Worm (Caenorhabditis elegans) whole organism, L2 larva: ENCODE data around the gene F17H10.2.

Experiments used
- F13H6.1 ChIP-seq: sonication (generic microtip); optimal IDR thresholded peaks from 2 replicates; lab custom pipeline; 2016; ENCODE audit warnings: missing genetic modification characterization, missing compliant biosample characterization
- R02D3.7 ChIP-seq: fragments of 150-350 bp; optimal IDR thresholded peaks from 2 replicates; lab custom pipeline; 2014; ENCODE audit warnings: missing biosample characterization, missing genetic modification characterization
- ZK546.5 ChIP-seq: sonication (generic microtip); optimal IDR thresholded peaks from 2 replicates; lab custom pipeline; 2017; ENCODE audit warnings: missing biosample characterization, missing genetic modification characterization
- alr-1 ChIP-seq: fragments of 150-350 bp; optimal IDR thresholded peaks from 2 replicates; lab custom pipeline; 2014; ENCODE audit warnings: missing biosample characterization, missing genetic modification characterization
- aly-2 ChIP-seq: fragments of 150-350 bp; optimal IDR thresholded peaks from 2 replicates; lab custom pipeline; 2014; ENCODE audit warnings: missing biosample characterization, missing genetic modification characterization
- blmp-1 ChIP-seq: sonication (generic microtip); optimal IDR thresholded peaks from 2 replicates; lab custom pipeline; 2017; ENCODE audit warnings: missing genetic modification characterization, mild to moderate bottlenecking, missing compliant biosample characterization, antibody characterized with exemption, moderate library complexity; ENCODE audit not compliant: insufficient read depth
- ceh-16 ChIP-seq: fragments of 150-350 bp; optimal IDR thresholded peaks from 2 replicates; lab custom pipeline; 2014; ENCODE audit warnings: missing biosample characterization, missing genetic modification characterization
- ceh-82 ChIP-seq: fragments of 150-350 bp; optimal IDR thresholded peaks from 2 replicates; lab custom pipeline; 2014; ENCODE audit warnings: missing biosample characterization, missing genetic modification characterization
- crh-2 ChIP-seq: sonication (generic microtip); optimal IDR thresholded peaks from 2 replicates; lab custom pipeline; 2017; ENCODE audit warnings: missing biosample characterization, missing genetic modification characterization
- egl-27 ChIP-seq: sonication (generic microtip); optimal IDR thresholded peaks from 3 replicates; lab custom pipeline; 2017; ENCODE audit warnings: missing biosample characterization, missing genetic modification reagents, missing genetic modification characterization
- fos-1 ChIP-seq: fragments of 150-350 bp; optimal IDR thresholded peaks from 2 replicates; lab custom pipeline; 2014; ENCODE audit warnings: missing biosample characterization, missing genetic modification characterization
- gmeb-1 ChIP-seq: fragments of 150-350 bp; optimal IDR thresholded peaks from 2 replicates; lab custom pipeline; 2014; ENCODE audit warnings: missing biosample characterization, missing genetic modification characterization
- lin-11 ChIP-seq: fragments of 150-350 bp; sonication (generic microtip); optimal IDR thresholded peaks from 2 replicates; lab custom pipeline; 2014; ENCODE audit warnings: missing biosample characterization, missing genetic modification characterization, inconsistent platforms, mixed read lengths
- lin-13 ChIP-seq: fragments of 150-350 bp; optimal IDR thresholded peaks from 2 replicates; lab custom pipeline; 2014; ENCODE audit warnings: missing biosample characterization, missing genetic modification reagents, missing genetic modification characterization
- lin-39 ChIP-seq: fragments of 150-350 bp; optimal IDR thresholded peaks from 2 replicates; lab custom pipeline; 2014; ENCODE audit warnings: missing biosample characterization, missing genetic modification reagents, missing genetic modification characterization
- mdl-1 ChIP-seq, 2 experiments: fragments of 150-350 bp in 1 of 2; sonication (generic microtip) in 1 of 2; optimal IDR thresholded peaks; 2 replicates each; lab custom pipeline; 2017; ENCODE audit warnings: missing biosample characterization in 2 of 2, missing genetic modification characterization in 2 of 2
- nhr-10 ChIP-seq: sonication (generic microtip); optimal IDR thresholded peaks from 2 replicates; lab custom pipeline; 2017; ENCODE audit warnings: missing biosample characterization, missing genetic modification characterization
- nhr-11 ChIP-seq: fragments of 150-350 bp; optimal IDR thresholded peaks from 2 replicates; lab custom pipeline; 2014; ENCODE audit warnings: missing biosample characterization, missing genetic modification characterization
- nhr-12 ChIP-seq: fragments of 150-350 bp; optimal IDR thresholded peaks from 2 replicates; lab custom pipeline; 2014; ENCODE audit warnings: missing biosample characterization, missing genetic modification characterization
- nhr-129 ChIP-seq: fragments of 150-350 bp; optimal IDR thresholded peaks from 2 replicates; lab custom pipeline; 2014; ENCODE audit warnings: missing biosample characterization, missing genetic modification characterization
- nhr-21 ChIP-seq: fragments of 150-350 bp; optimal IDR thresholded peaks from 2 replicates; lab custom pipeline; 2014; ENCODE audit warnings: missing biosample characterization, missing genetic modification characterization
- nhr-23 ChIP-seq: fragments of 150-350 bp; optimal IDR thresholded peaks from 2 replicates; lab custom pipeline; 2014; ENCODE audit warnings: missing biosample characterization, missing genetic modification reagents, missing genetic modification characterization
- nhr-25 ChIP-seq: fragments of 150-350 bp; sonication (generic microtip); optimal IDR thresholded peaks from 3 replicates; lab custom pipeline; 2014; ENCODE audit warnings: missing biosample characterization, missing genetic modification characterization
- nhr-6 ChIP-seq: fragments of 150-350 bp; optimal IDR thresholded peaks from 2 replicates; lab custom pipeline; 2014; ENCODE audit warnings: missing biosample characterization, missing genetic modification characterization
- nhr-77 ChIP-seq: fragments of 150-350 bp; optimal IDR thresholded peaks from 2 replicates; lab custom pipeline; 2014; ENCODE audit warnings: missing biosample characterization, missing genetic modification characterization
- peb-1 ChIP-seq: fragments of 150-350 bp; optimal IDR thresholded peaks from 2 replicates; lab custom pipeline; 2014; ENCODE audit warnings: missing biosample characterization, missing genetic modification characterization
- sem-4 ChIP-seq: fragments of 150-350 bp; optimal IDR thresholded peaks from 2 replicates; lab custom pipeline; 2014; ENCODE audit warnings: missing biosample characterization, missing genetic modification reagents, missing genetic modification characterization
- sma-3 ChIP-seq: sonication (generic microtip); optimal IDR thresholded peaks from 2 replicates; lab custom pipeline; 2016; ENCODE audit warnings: missing genetic modification reagents, missing genetic modification characterization, missing compliant biosample characterization
- sma-9 ChIP-seq, 2 experiments: fragments of 150-350 bp in 1 of 2; sonication (generic microtip) in 1 of 2; optimal IDR thresholded peaks; 2 replicates each; lab custom pipeline; 2014 to 2016; ENCODE audit warnings: missing genetic modification characterization in 2 of 2, mild to moderate bottlenecking in 1 of 2, missing biosample characterization in 1 of 2, missing compliant biosample characterization in 1 of 2, missing genetic modification reagents in 1 of 2, moderate library complexity in 1 of 2
- snpc-4 ChIP-seq: fragments of 150-350 bp; optimal IDR thresholded peaks from 2 replicates; lab custom pipeline; 2014; ENCODE audit warnings: missing biosample characterization, missing genetic modification characterization
- unc-39 ChIP-seq: fragments of 150-350 bp; optimal IDR thresholded peaks from 2 replicates; lab custom pipeline; 2014; ENCODE audit warnings: missing biosample characterization, missing genetic modification characterization
- unc-55 ChIP-seq: fragments of 150-350 bp; sonication (generic microtip); optimal IDR thresholded peaks from 3 replicates; lab custom pipeline; 2014; ENCODE audit warnings: missing biosample characterization, missing genetic modification reagents, missing genetic modification characterization
- zag-1 ChIP-seq: fragments of 150-350 bp; optimal IDR thresholded peaks from 2 replicates; lab custom pipeline; 2014; ENCODE audit warnings: missing biosample characterization, missing genetic modification characterization
- ztf-1 ChIP-seq: fragments of 200-800 bp; sonication (Bioruptor generic); conservative IDR thresholded peaks from 2 replicates; pipeline ENCODE4 v1.3.6; 2022; ENCODE audit warnings: missing genetic modification characterization, missing compliant biosample characterization
- ztf-11 ChIP-seq: sonication (generic microtip); optimal IDR thresholded peaks from 2 replicates; lab custom pipeline; 2017; ENCODE audit warnings: missing biosample characterization, missing genetic modification characterization
- ztf-4 ChIP-seq: fragments of 150-350 bp; optimal IDR thresholded peaks from 2 replicates; lab custom pipeline; 2014; ENCODE audit warnings: missing biosample characterization, missing genetic modification characterization

The F17H10.2 gene

ce11 chrX:13159890-13160289, 46.3 kb downstream of the F17H10.2 start:
- peak; percentile 16 for TF ChIP-seq nhr-129 (tag; lab: Kevin White, UChicago)
- no peak for TF ChIP-seq ZK546.5 (tag; lab: Kevin White, UChicago)
- TF ChIP-seq nhr-25 (tag; lab: Kevin White, UChicago), result peak; percentile 42
- TF ChIP-seq nhr-10, result no peak
- peak; percentile 13 for TF ChIP-seq fos-1 (tag; lab: Kevin White, UChicago)
- no peak for TF ChIP-seq R02D3.7 (tag; lab: Kevin White, UChicago)
- TF ChIP-seq gmeb-1, result no peak

- TF ChIP-seq nhr-12 (tag; lab: Kevin White, UChicago) (no peak), ztf-4 (tag; lab: Kevin White, UChicago) (no peak), nhr-23 (no peak)
Measured at ce11 chrX:13161778-13162177, 48.2 kb downstream of the F17H10.2 start.

- TF ChIP-seq mdl-1 (tag; optimal IDR thresholded peaks at IDR 0.05; lab: Kevin White, UChicago), result no peak
- no peak for TF ChIP-seq ztf-4 (tag; lab: Kevin White, UChicago)
- no peak for TF ChIP-seq alr-1 (tag; lab: Kevin White, UChicago)
- TF ChIP-seq unc-55 (GFP tag; lab: Kevin White, UChicago), result no peak
- peak; percentile 10 for TF ChIP-seq sma-9 (GFP tag; optimal IDR thresholded peaks at IDR 0.05; lab: Kevin White, UChicago)
- no peak for TF ChIP-seq sma-9 (tag; optimal IDR thresholded peaks at IDR 0.05; lab: Kevin White, UChicago)
- no peak for TF ChIP-seq nhr-10
- TF ChIP-seq lin-11 (tag; lab: Kevin White, UChicago), result no peak
- no peak for TF ChIP-seq zag-1 (tag; lab: Kevin White, UChicago)
- no peak for TF ChIP-seq nhr-12 (tag; lab: Kevin White, UChicago)
- no peak for TF ChIP-seq sma-3
- TF ChIP-seq ztf-1 (GFP tag; lab: Robert Waterston, UW), result no peak
- no peak for TF ChIP-seq crh-2 (tag; lab: Kevin White, UChicago)
- peak; percentile 59 for TF ChIP-seq fos-1 (tag; lab: Kevin White, UChicago)
- no peak for TF ChIP-seq lin-13 (GFP tag; lab: Kevin White, UChicago)
- TF ChIP-seq lin-39 (tag; lab: Kevin White, UChicago), result no peak
- no peak for TF ChIP-seq unc-39 (tag; lab: Kevin White, UChicago)
- no peak for TF ChIP-seq R02D3.7 (tag; lab: Kevin White, UChicago)
- no peak for TF ChIP-seq nhr-21 (tag; lab: Kevin White, UChicago)
- no peak for TF ChIP-seq gmeb-1
- TF ChIP-seq nhr-77 (tag; lab: Kevin White, UChicago), result no peak
- TF ChIP-seq aly-2 (tag; lab: Kevin White, UChicago), result no peak
- TF ChIP-seq nhr-129 (tag; lab: Kevin White, UChicago), result peak; percentile 1
- TF ChIP-seq sem-4, result no peak
- no peak for TF ChIP-seq ZK546.5 (tag; lab: Kevin White, UChicago)
- no peak for TF ChIP-seq nhr-11 (tag; lab: Kevin White, UChicago)
- TF ChIP-seq F13H6.1 (tag; lab: Kevin White, UChicago), result peak; percentile 49
- no peak for TF ChIP-seq snpc-4 (tag; lab: Kevin White, UChicago)
- no peak for TF ChIP-seq blmp-1 (tag; lab: Kevin White, UChicago)
- TF ChIP-seq nhr-6 (tag; lab: Kevin White, UChicago), result no peak
- TF ChIP-seq ceh-82 (tag; lab: Kevin White, UChicago), result no peak
Measured at ce11 chrX:13162351-13163038, 48.9 kb downstream of the F17H10.2 start.

- TF ChIP-seq sma-9 (GFP tag; optimal IDR thresholded peaks at IDR 0.05; lab: Kevin White, UChicago) (peak; percentile 59), sma-9 (tag; optimal IDR thresholded peaks at IDR 0.05; lab: Kevin White, UChicago) (no peak), nhr-129 (tag; lab: Kevin White, UChicago) (no peak), ztf-4 (tag; lab: Kevin White, UChicago) (no peak), fos-1 (tag; lab: Kevin White, UChicago) (peak; percentile 68), crh-2 (tag; lab: Kevin White, UChicago) (peak; percentile 29)
Measured at ce11 chrX:13163185-13163584, 49.6 kb downstream of the F17H10.2 start.

- TF ChIP-seq sma-9 (GFP tag; optimal IDR thresholded peaks at IDR 0.05; lab: Kevin White, UChicago), result peak; percentile 10
- TF ChIP-seq sma-9 (tag; optimal IDR thresholded peaks at IDR 0.05; lab: Kevin White, UChicago), result no peak
- no peak for TF ChIP-seq egl-27 (tag; lab: Kevin White, UChicago)
- peak; percentile 8 for TF ChIP-seq sem-4
- TF ChIP-seq ztf-11 (tag; lab: Kevin White, UChicago), result no peak
- no peak for TF ChIP-seq ztf-1 (GFP tag; lab: Robert Waterston, UW)
- peak; percentile 49 for TF ChIP-seq nhr-129 (tag; lab: Kevin White, UChicago)
- TF ChIP-seq ceh-16 (tag; lab: Kevin White, UChicago), result peak; percentile 17
- no peak for TF ChIP-seq unc-39 (tag; lab: Kevin White, UChicago)
- TF ChIP-seq nhr-25 (tag; lab: Kevin White, UChicago), result peak; percentile 43
- TF ChIP-seq peb-1 (tag; lab: Kevin White, UChicago), result no peak
- peak; percentile 40 for TF ChIP-seq nhr-21 (tag; lab: Kevin White, UChicago)
- TF ChIP-seq, all 48 proteins: peak for 6
Measured at ce11 chrX:13164301-13164700, 50.7 kb downstream of the F17H10.2 start.
